Fruit fly (Drosophila melanogaster): ENCODE data around the gene NTPase.

DNA sequence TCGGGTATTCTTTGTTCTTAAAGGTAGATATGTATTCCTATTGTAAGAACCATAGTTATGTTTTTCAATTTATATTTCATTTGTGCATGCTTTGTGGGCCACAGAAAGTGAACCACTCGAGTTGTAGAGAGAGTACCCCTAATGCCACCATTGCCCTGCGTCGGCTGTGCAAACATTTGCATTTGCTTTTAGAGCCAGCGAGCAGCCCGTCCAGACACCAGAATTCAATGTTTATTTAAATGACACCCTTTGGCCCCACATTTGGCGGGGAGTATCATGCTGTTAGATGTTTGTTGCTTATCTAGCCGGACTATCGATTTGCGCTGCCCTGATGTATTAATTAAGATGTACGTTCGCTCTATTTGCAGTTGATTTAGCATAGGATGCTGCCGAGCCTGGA lies 21.0 kb downstream of the NTPase start:
- TF ChIP-seq psq (GFP tag; optimal IDR thresholded peaks at IDR 0.05): no peak
- TF ChIP-seq CrebA (GFP tag; optimal IDR thresholded peaks at IDR 0.05; ENCODE audit: borderline replicate concordance): no peak
- no peak for TF ChIP-seq Vsx2 (GFP tag; optimal IDR thresholded peaks at IDR 0.05; ENCODE audit: partially characterized antibody)
